Worm (Caenorhabditis elegans): ENCODE data around the gene ser-6.

Gene ser-6

DNA sequence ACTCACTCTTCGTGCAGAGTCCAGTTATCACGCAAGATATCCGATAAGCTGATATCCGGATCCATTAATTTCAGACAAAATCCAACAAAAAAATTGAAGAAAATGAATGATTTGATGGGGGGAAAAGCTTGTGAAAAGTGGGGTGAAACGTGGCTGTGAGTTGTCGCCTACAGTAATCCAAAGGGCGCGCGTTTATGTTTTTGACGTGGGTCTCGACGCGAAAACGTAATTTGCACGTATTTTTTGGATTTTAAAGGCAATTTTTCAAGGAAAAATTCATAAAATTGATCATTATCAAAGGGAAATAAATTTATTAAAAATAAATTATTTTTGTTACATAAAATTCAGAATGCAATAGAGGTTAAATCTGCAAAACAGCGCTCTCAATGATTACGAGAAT lies 48.9 kb downstream of the ser-6 start, which contains the start of gene Y54G2A.73:
Gene Y54G2A.73, minus strand, starts transcription at position 65 of the 400 bp plus-strand sequence.
- TF ChIP-seq scrt-1 (GFP tag; IDR thresholded peaks at IDR 0.05) (no peak), ama-1 (optimal IDR thresholded peaks at IDR 0.05) (no peak), ceh-13 (GFP tag; optimal IDR thresholded peaks at IDR 0.05) (no peak), hmbx-1 (tag; optimal IDR thresholded peaks at IDR 0.05) (no peak), sea-1 (GFP tag; conservative IDR thresholded peaks at IDR 0.05) (no peak), tbx-37 (GFP tag; conservative IDR thresholded peaks at IDR 0.05) (no peak), aly-1 (tag; optimal IDR thresholded peaks at IDR 0.05) (no peak), F13C5.2 (tag; optimal IDR thresholded peaks at IDR 0.05) (no peak), ets-7 (tag; optimal IDR thresholded peaks at IDR 0.05) (no peak), B0310.2 (tag; optimal IDR thresholded peaks at IDR 0.05) (no peak), tra-4 (tag; optimal IDR thresholded peaks at IDR 0.05) (no peak)

DNA sequence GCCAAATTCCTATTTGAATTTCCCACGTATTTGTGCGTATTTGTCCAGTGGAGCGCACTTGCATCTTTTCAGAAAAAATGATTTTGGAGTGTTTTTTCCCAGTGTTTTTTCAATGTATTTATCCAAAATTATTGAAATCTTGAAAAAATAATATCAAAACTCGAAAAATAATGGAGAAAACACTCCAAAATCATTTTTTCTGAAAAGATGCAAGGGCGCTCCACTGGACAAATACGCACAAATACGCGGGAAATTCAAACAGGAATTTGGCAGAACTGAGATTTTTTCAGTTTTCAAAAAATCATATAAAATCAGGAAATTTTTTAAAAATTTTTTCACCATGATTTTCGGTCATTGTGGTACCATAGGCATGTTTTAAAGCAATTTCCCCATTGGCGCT lies 51.7 kb downstream of the ser-6 start:
- no peak for TF ChIP-seq ama-1 (optimal IDR thresholded peaks at IDR 0.05)

DNA sequence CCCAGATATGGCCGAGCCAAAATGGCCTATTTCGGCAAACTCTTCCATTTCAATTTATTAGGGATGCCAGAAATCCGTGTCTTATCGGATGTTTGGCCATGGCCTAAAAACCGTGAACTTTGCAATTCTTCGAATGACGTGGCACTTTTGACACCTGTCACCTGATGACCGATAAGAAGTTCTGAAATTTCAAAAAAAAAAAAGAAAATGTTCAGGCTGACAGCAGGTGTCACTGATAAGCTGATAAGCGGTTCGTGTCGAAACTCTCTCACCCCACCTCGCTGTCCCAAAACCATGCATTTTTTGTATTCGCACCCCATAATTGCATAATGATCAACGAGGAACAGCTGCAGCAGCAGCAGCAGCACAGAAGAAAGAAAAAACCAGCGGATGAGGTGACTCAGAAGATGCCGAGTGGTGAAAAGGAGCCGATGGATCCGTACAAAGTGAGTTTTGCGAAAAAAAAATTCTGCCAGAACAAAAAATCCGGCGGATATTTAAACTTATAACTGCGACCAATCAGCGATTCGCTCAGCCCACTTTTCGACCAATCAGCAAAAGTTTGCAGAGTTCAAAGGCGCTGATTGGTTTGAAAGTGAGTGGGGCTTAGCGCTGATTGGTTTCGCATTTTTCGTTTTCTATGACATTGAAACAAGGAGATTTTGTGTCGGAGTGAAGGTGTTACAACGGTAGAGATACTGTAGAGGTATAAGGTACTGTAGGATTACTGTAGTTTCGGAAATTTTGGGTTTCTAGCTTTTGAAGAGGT lies 52.7 kb downstream of the ser-6 start, which contains the start of the genes Y54G2A.28 and vrp-1:
Gene Y54G2A.28, minus strand, starts transcription at position 48 of the 769 bp plus-strand sequence.
Gene vrp-1, plus strand, starts transcription at position 214 of the 769 bp plus-strand sequence.
- TF ChIP-seq hmbx-1 (tag; optimal IDR thresholded peaks at IDR 0.05), result no peak
- no peak for TF ChIP-seq ceh-13 (GFP tag; optimal IDR thresholded peaks at IDR 0.05)

Measured in whole organism, early embryonic.